Worm (Caenorhabditis elegans): ENCODE measurements around the gene fkh-5.
A peak's percentile ranks its signal among the peaks of the same experiment; 100 is the strongest.

fkh-5 gene

ce11 chrIII:4830207-4830606 is 14.3 kb upstream of the fkh-5 start, which contains the start of gene nspd-9:
nspd-9 (minus strand) TSS chrIII:4830307.
- TF ChIP-seq dao-5 (tag; optimal IDR thresholded peaks at IDR 0.05) (no peak), W03F9.2 (tag; optimal IDR thresholded peaks at IDR 0.05) (no peak), him-1 (tag; optimal IDR thresholded peaks at IDR 0.05) (no peak)

- no peak for TF ChIP-seq W03F9.2 (tag; optimal IDR thresholded peaks at IDR 0.05)
- no peak for TF ChIP-seq him-1 (tag; optimal IDR thresholded peaks at IDR 0.05)
- no peak for TF ChIP-seq dao-5 (tag; optimal IDR thresholded peaks at IDR 0.05)
Measured at ce11 chrIII:4837429-4837828, 7.0 kb upstream of the fkh-5 start, which contains the start of the genes acbp-7 and F26A1.19. acbp-7 (plus strand) TSS chrIII:4837729. F26A1.19 (plus strand) TSS chrIII:4837731.

- TF ChIP-seq W03F9.2 (tag; optimal IDR thresholded peaks at IDR 0.05) (no peak), dao-5 (tag; optimal IDR thresholded peaks at IDR 0.05) (no peak), him-1 (tag; optimal IDR thresholded peaks at IDR 0.05) (no peak)
Measured at ce11 chrIII:4842173-4842572, 2.3 kb upstream of the fkh-5 start, which contains the start of gene clec-156. clec-156 (minus strand) TSS chrIII:4842273.

- TF ChIP-seq dao-5 (tag; optimal IDR thresholded peaks at IDR 0.05) = no peak
- no peak for TF ChIP-seq W03F9.2 (tag; optimal IDR thresholded peaks at IDR 0.05)
- TF ChIP-seq him-1 (tag; optimal IDR thresholded peaks at IDR 0.05) = no peak
Measured at ce11 chrIII:4849739-4850138, 5.3 kb downstream of the fkh-5 start, which contains the start of gene nonu-1. nonu-1 (minus strand) TSS chrIII:4849907.

- TF ChIP-seq W03F9.2 (tag; optimal IDR thresholded peaks at IDR 0.05) (peak; percentile 73), dao-5 (tag; optimal IDR thresholded peaks at IDR 0.05) (no peak)
Measured at ce11 chrIII:4850139-4850538, 5.7 kb downstream of the fkh-5 start, which contains the start of gene F26A1.1. F26A1.1 (plus strand) TSS chrIII:4850507.

ce11 chrIII:4852025-4852424 is 7.6 kb downstream of the fkh-5 start, which contains the start of gene ced-4:
ced-4 (plus strand) TSS chrIII:4852325.
- TF ChIP-seq dao-5 (tag; optimal IDR thresholded peaks at IDR 0.05) (no peak), him-1 (tag; optimal IDR thresholded peaks at IDR 0.05) (no peak), W03F9.2 (tag; optimal IDR thresholded peaks at IDR 0.05) (no peak)

ce11 chrIII:4854918-4855317 is 10.5 kb downstream of the fkh-5 start, which contains the start of gene C35D10.8:
C35D10.8 (plus strand) TSS chrIII:4855218.
- no peak for TF ChIP-seq him-1 (tag; optimal IDR thresholded peaks at IDR 0.05)
- no peak for TF ChIP-seq dao-5 (tag; optimal IDR thresholded peaks at IDR 0.05)
- no peak for TF ChIP-seq W03F9.2 (tag; optimal IDR thresholded peaks at IDR 0.05)

- TF ChIP-seq W03F9.2 (tag; optimal IDR thresholded peaks at IDR 0.05) = no peak
- no peak for TF ChIP-seq dao-5 (tag; optimal IDR thresholded peaks at IDR 0.05)
- TF ChIP-seq him-1 (tag; optimal IDR thresholded peaks at IDR 0.05) = no peak
Measured at ce11 chrIII:4856109-4856508, 11.6 kb downstream of the fkh-5 start, which contains the start of gene C35D10.7. C35D10.7 (plus strand) TSS chrIII:4856193.

ce11 chrIII:4856992-4857391 is 12.5 kb downstream of the fkh-5 start:
- TF ChIP-seq him-1 (tag; optimal IDR thresholded peaks at IDR 0.05) = no peak
- no peak for TF ChIP-seq dao-5 (tag; optimal IDR thresholded peaks at IDR 0.05)

- no peak for TF ChIP-seq W03F9.2 (tag; optimal IDR thresholded peaks at IDR 0.05)
- TF ChIP-seq him-1 (tag; optimal IDR thresholded peaks at IDR 0.05) = no peak
- TF ChIP-seq dao-5 (tag; optimal IDR thresholded peaks at IDR 0.05) = no peak
Measured at ce11 chrIII:4859039-4859438, 14.6 kb downstream of the fkh-5 start, which contains the start of gene C35D10.6. C35D10.6 (plus strand) TSS chrIII:4859339.

- TF ChIP-seq dao-5 (tag; optimal IDR thresholded peaks at IDR 0.05) (no peak), him-1 (tag; optimal IDR thresholded peaks at IDR 0.05) (no peak), W03F9.2 (tag; optimal IDR thresholded peaks at IDR 0.05) (no peak)
Measured at ce11 chrIII:4861744-4862401, 17.4 kb downstream of the fkh-5 start, which contains the start of the genes C35D10.10 and C35D10.5. C35D10.10 (minus strand) TSS chrIII:4861794. C35D10.5 (plus strand) TSS chrIII:4862351.

- TF ChIP-seq W03F9.2 (tag; optimal IDR thresholded peaks at IDR 0.05) = no peak
- TF ChIP-seq him-1 (tag; optimal IDR thresholded peaks at IDR 0.05) = no peak
- TF ChIP-seq dao-5 (tag; optimal IDR thresholded peaks at IDR 0.05) = no peak
Measured at ce11 chrIII:4863127-4863526, 18.7 kb downstream of the fkh-5 start, which contains the start of gene coq-8. coq-8 (plus strand) TSS chrIII:4863427.

ce11 chrIII:4866762-4867161 is 22.3 kb downstream of the fkh-5 start, which contains the start of gene C35D10.17:
C35D10.17 (plus strand) TSS chrIII:4867062.
- TF ChIP-seq dao-5 (tag; optimal IDR thresholded peaks at IDR 0.05) = no peak
- no peak for TF ChIP-seq W03F9.2 (tag; optimal IDR thresholded peaks at IDR 0.05)
- no peak for TF ChIP-seq him-1 (tag; optimal IDR thresholded peaks at IDR 0.05)

ce11 chrIII:4868643-4869042 is 24.2 kb downstream of the fkh-5 start, which contains the start of the genes msd-4 and C35D10.3:
msd-4 (minus strand) TSS chrIII:4868743.
C35D10.3 (plus strand) TSS chrIII:4868921.
- TF ChIP-seq dao-5 (tag; optimal IDR thresholded peaks at IDR 0.05) (no peak), W03F9.2 (tag; optimal IDR thresholded peaks at IDR 0.05) (no peak), him-1 (tag; optimal IDR thresholded peaks at IDR 0.05) (no peak)
